Worm (Caenorhabditis elegans): Measurements from ENCODE around the gene C49A9.1.

C49A9.1 gene

DNA sequence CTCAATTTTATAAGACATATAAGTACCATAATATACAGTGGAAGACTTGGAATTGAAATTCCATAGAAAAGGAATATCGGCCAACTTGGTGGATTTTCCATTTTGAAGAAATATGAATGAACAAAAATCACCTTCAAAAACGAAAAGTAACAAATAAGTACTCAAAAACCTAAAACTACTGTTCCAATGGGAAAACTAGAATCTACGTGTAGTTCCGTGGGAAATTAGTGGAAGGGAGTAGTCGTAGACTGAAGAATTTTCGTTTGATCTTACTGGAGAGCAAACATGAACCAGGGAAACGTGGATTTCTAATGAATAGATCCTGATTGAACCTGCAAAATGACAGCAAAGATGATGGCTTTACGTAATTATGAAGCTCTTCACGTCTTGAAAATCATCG is 43.9 kb downstream of the C49A9.1 start, which contains the start of gene srv-31:
srv-31 (minus strand) TSS at position 101 of the 400 bp plus-strand sequence.
- TF ChIP-seq dao-5 (tag; optimal IDR thresholded peaks at IDR 0.05) (no peak), him-1 (tag; optimal IDR thresholded peaks at IDR 0.05) (no peak), W03F9.2 (tag; optimal IDR thresholded peaks at IDR 0.05) (no peak)

DNA sequence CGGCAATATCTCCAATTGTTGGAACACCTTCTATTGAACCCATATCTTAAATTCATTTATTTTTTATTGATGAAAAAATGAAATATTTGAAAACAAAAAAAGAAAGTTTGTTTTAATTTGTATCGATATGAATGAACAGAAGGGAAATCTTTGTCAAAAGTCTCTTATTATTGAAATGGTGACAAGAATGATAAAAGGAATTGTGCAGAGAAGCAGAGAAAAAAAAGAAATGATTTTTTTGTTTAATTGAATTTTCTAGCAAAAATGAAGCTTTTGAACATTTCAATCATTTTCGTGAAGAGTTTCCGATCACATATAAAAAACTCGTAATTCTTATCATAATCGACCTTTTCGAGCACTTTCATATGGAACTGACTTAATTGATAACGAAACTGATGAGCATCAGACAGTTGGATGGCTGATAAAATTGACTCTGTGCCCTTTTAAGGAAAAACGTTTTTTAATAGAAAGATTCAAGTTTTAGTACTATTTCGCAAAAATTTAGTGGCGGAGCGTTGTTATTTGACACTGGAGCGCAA is 47.8 kb downstream of the C49A9.1 start, which contains the start of the genes aat-4 and T13A10.1:
aat-4 (minus strand) TSS at position 51 of the 539 bp plus-strand sequence.
T13A10.1 (plus strand) TSS at position 411 of the 539 bp plus-strand sequence.
- no peak for TF ChIP-seq him-1 (tag; optimal IDR thresholded peaks at IDR 0.05)

DNA sequence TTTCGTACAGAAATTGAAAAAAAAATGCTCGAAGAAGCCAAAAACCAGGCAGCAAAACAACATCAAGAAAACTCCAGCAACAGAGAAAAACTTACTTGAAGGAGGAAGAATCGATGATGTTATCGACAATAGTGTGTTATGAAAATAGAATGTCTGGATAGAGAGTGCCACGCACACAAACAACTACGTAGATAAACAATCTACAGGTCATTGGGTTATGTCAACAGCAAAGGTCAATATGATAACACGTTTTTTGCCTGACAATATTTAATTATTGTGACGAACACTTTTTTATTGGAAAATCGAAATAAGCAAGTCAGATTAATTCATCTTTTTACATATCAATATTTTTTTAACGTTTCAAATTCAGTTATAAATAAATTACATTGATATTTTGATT is 51.4 kb downstream of the C49A9.1 start, which contains the start of gene sams-5:
sams-5 (minus strand) TSS at position 131 of the 400 bp plus-strand sequence.
- TF ChIP-seq him-1 (tag; optimal IDR thresholded peaks at IDR 0.05) (no peak), W03F9.2 (tag; optimal IDR thresholded peaks at IDR 0.05) (no peak), dao-5 (tag; optimal IDR thresholded peaks at IDR 0.05) (no peak)
